Worm (Caenorhabditis elegans) whole organism, L3 larva: ENCODE data around the gene vit-2.

Experiments used
- ZK546.5 ChIP-seq: sonication (generic microtip); optimal IDR thresholded peaks from 2 replicates; lab custom pipeline; 2017; ENCODE audit warnings: missing biosample characterization, missing genetic modification characterization
- aly-2 ChIP-seq: fragments of 150-350 bp; optimal IDR thresholded peaks from 2 replicates; lab custom pipeline; 2014; ENCODE audit warnings: missing biosample characterization, missing genetic modification characterization
- ama-1 ChIP-seq: fragments of 150-350 bp; optimal IDR thresholded peaks from 2 replicates; lab custom pipeline; 2018
- ceh-16 ChIP-seq: sonication (generic microtip); optimal IDR thresholded peaks from 2 replicates; lab custom pipeline; 2017; ENCODE audit warnings: missing biosample characterization, missing genetic modification characterization
- ceh-82 ChIP-seq: fragments of 150-350 bp; optimal IDR thresholded peaks from 2 replicates; lab custom pipeline; 2014; ENCODE audit warnings: missing biosample characterization, missing genetic modification characterization
- ceh-9 ChIP-seq: sonication (generic microtip); optimal IDR thresholded peaks from 2 replicates; lab custom pipeline; 2018; ENCODE audit warnings: missing biosample characterization, missing genetic modification characterization
- egl-27 ChIP-seq: sonication (generic microtip); optimal IDR thresholded peaks from 4 replicates; lab custom pipeline; 2017; ENCODE audit warnings: missing biosample characterization, missing genetic modification reagents, missing genetic modification characterization
- egl-5 ChIP-seq: fragments of 150-350 bp; optimal IDR thresholded peaks from 2 replicates; lab custom pipeline; 2017; ENCODE audit warnings: missing biosample characterization, missing genetic modification reagents, missing genetic modification characterization, inconsistent platforms
- elt-1 ChIP-seq: fragments of 150-350 bp; optimal IDR thresholded peaks from 2 replicates; lab custom pipeline; 2014; ENCODE audit warnings: missing biosample characterization, missing genetic modification characterization
- fkh-2 ChIP-seq: fragments of 150-350 bp; optimal IDR thresholded peaks from 2 replicates; lab custom pipeline; 2014; ENCODE audit warnings: missing biosample characterization, missing genetic modification reagents, missing genetic modification characterization
- fos-1 ChIP-seq: fragments of 150-350 bp; optimal IDR thresholded peaks from 2 replicates; lab custom pipeline; 2014; ENCODE audit warnings: missing biosample characterization, missing genetic modification characterization
- hmg-11 ChIP-seq: sonication (generic microtip); optimal IDR thresholded peaks from 2 replicates; lab custom pipeline; 2016; ENCODE audit warnings: missing genetic modification characterization, missing compliant biosample characterization
- lin-39 ChIP-seq: fragments of 150-350 bp; optimal IDR thresholded peaks from 2 replicates; lab custom pipeline; 2018; ENCODE audit warnings: missing biosample characterization, missing genetic modification reagents, missing genetic modification characterization
- lsy-12 ChIP-seq: sonication (generic microtip); optimal IDR thresholded peaks from 2 replicates; lab custom pipeline; 2016; ENCODE audit warnings: mild to moderate bottlenecking, missing genetic modification characterization, missing compliant biosample characterization
- mml-1 ChIP-seq: fragments of 150-350 bp; sonication (generic microtip); optimal IDR thresholded peaks from 3 replicates; lab custom pipeline; 2014; ENCODE audit warnings: missing biosample characterization, missing genetic modification characterization
- nfya-1 ChIP-seq: sonication (generic microtip); optimal IDR thresholded peaks from 2 replicates; lab custom pipeline; 2017; ENCODE audit warnings: missing genetic modification characterization, mild to moderate bottlenecking, missing compliant biosample characterization, antibody characterized with exemption, moderate library complexity; ENCODE audit not compliant: insufficient read depth
- nhr-11 ChIP-seq: fragments of 150-350 bp; optimal IDR thresholded peaks from 2 replicates; lab custom pipeline; 2014; ENCODE audit warnings: missing biosample characterization, missing genetic modification characterization
- nhr-23 ChIP-seq: fragments of 150-350 bp; optimal IDR thresholded peaks from 2 replicates; lab custom pipeline; 2014; ENCODE audit warnings: missing biosample characterization, missing genetic modification reagents, missing genetic modification characterization
- nhr-237 ChIP-seq: fragments of 150-350 bp; optimal IDR thresholded peaks from 2 replicates; lab custom pipeline; 2014; ENCODE audit warnings: missing biosample characterization, missing genetic modification characterization
- nhr-25 ChIP-seq: sonication (generic microtip); optimal IDR thresholded peaks from 2 replicates; lab custom pipeline; 2017; ENCODE audit warnings: missing biosample characterization, missing genetic modification characterization
- nhr-28 ChIP-seq: fragments of 150-350 bp; optimal IDR thresholded peaks from 2 replicates; lab custom pipeline; 2014; ENCODE audit warnings: missing biosample characterization, missing genetic modification characterization
- nhr-43 ChIP-seq: sonication (generic microtip); optimal IDR thresholded peaks from 2 replicates; lab custom pipeline; 2016; ENCODE audit warnings: mild to moderate bottlenecking, missing genetic modification characterization, missing compliant biosample characterization; ENCODE audit not compliant: poor library complexity, severe bottlenecking
- nhr-67 ChIP-seq: fragments of 150-350 bp; optimal IDR thresholded peaks from 2 replicates; lab custom pipeline; 2014; ENCODE audit warnings: missing biosample characterization, missing genetic modification characterization
- nhr-77 ChIP-seq: fragments of 150-350 bp; optimal IDR thresholded peaks from 2 replicates; lab custom pipeline; 2014; ENCODE audit warnings: missing biosample characterization, missing genetic modification characterization
- pha-4 ChIP-seq: fragments of 150-350 bp; optimal IDR thresholded peaks from 2 replicates; lab custom pipeline; 2014; ENCODE audit warnings: missing biosample characterization, missing genetic modification reagents, missing genetic modification characterization
- pqm-1 ChIP-seq: fragments of 150-350 bp; optimal IDR thresholded peaks from 2 replicates; lab custom pipeline; 2017; ENCODE audit warnings: missing biosample characterization, missing genetic modification characterization, inconsistent platforms
- sea-2 ChIP-seq: fragments of 150-350 bp; sonication (generic microtip); optimal IDR thresholded peaks from 4 replicates; lab custom pipeline; 2014; ENCODE audit warnings: missing biosample characterization, missing genetic modification reagents, missing genetic modification characterization
- skn-1 ChIP-seq: fragments of 150-350 bp; optimal IDR thresholded peaks from 2 replicates; lab custom pipeline; 2014; ENCODE audit warnings: missing biosample characterization, missing genetic modification characterization
- unc-39 ChIP-seq: sonication (generic microtip); optimal IDR thresholded peaks from 4 replicates; lab custom pipeline; 2017; ENCODE audit warnings: missing biosample characterization, missing genetic modification characterization
- ztf-4 ChIP-seq: fragments of 150-350 bp; optimal IDR thresholded peaks from 2 replicates; lab custom pipeline; 2014; ENCODE audit warnings: missing biosample characterization, missing genetic modification characterization

The vit-2 gene

ce11 chrX:5135548-5135947, 34.7 kb downstream of the vit-2 start:
- TF ChIP-seq nhr-67 (no peak), ZK546.5 (tag; lab: Kevin White, UChicago) (no peak), egl-27 (tag; lab: Kevin White, UChicago) (no peak), ama-1 (peak; percentile 0), hmg-11 (tag; lab: Kevin White, UChicago) (no peak), nhr-28 (tag; lab: Kevin White, UChicago) (no peak), nhr-25 (tag; lab: Kevin White, UChicago) (peak; percentile 24)
- TF ChIP-seq, all 47 proteins: peak for 2

- no peak for TF ChIP-seq fkh-2 (tag; lab: Kevin White, UChicago)
- TF ChIP-seq elt-1 (tag; lab: Kevin White, UChicago): peak; percentile 8
- TF ChIP-seq egl-27 (tag; lab: Kevin White, UChicago): no peak
- TF ChIP-seq aly-2 (tag; lab: Kevin White, UChicago): no peak
- TF ChIP-seq mml-1 (tag; lab: Kevin White, UChicago): no peak
- no peak for TF ChIP-seq nhr-11 (tag; lab: Kevin White, UChicago)
- peak; percentile 57 for TF ChIP-seq nhr-25 (tag; lab: Kevin White, UChicago)
- no peak for TF ChIP-seq pqm-1
- no peak for TF ChIP-seq nhr-28 (tag; lab: Kevin White, UChicago)
- TF ChIP-seq, all 47 proteins: peak for 2
Observed at ce11 chrX:5137716-5138470, 37.1 kb downstream of the vit-2 start.

ce11 chrX:5140177-5140576, 39.3 kb downstream of the vit-2 start:
- TF ChIP-seq nhr-77 (tag; lab: Kevin White, UChicago): no peak
- no peak for TF ChIP-seq lin-39
- no peak for TF ChIP-seq unc-39 (tag; lab: Kevin White, UChicago)
- TF ChIP-seq nhr-237: no peak
- TF ChIP-seq pqm-1: no peak
- peak; percentile 43 for TF ChIP-seq nfya-1 (tag; lab: Kevin White, UChicago)
- TF ChIP-seq lsy-12 (tag; lab: Kevin White, UChicago): no peak
- TF ChIP-seq hmg-11 (tag; lab: Kevin White, UChicago): peak; percentile 76
- no peak for TF ChIP-seq fkh-2 (tag; lab: Kevin White, UChicago)
- TF ChIP-seq aly-2 (tag; lab: Kevin White, UChicago): no peak

- TF ChIP-seq pha-4 (tag; lab: Kevin White, UChicago) (peak; percentile 88), ztf-4 (tag; lab: Kevin White, UChicago) (no peak), elt-1 (tag; lab: Kevin White, UChicago) (no peak)
- TF ChIP-seq, all 47 proteins: peak for 1
Observed at ce11 chrX:5142403-5142802, 41.6 kb downstream of the vit-2 start.

ce11 chrX:5147918-5148317, 47.1 kb downstream of the vit-2 start, which contains the start of gene C31H2.14:
Gene C31H2.14, plus strand, starts transcription at chrX:5148218.
- TF ChIP-seq ceh-16 (tag; lab: Kevin White, UChicago) (no peak), nhr-23 (peak; percentile 75), nhr-43 (peak; percentile 49), ceh-9 (no peak)
- TF ChIP-seq, all 47 proteins: peak for 2

- no peak for TF ChIP-seq nhr-43
- peak; percentile 84 for TF ChIP-seq nhr-23
- TF ChIP-seq ZK546.5 (tag; lab: Kevin White, UChicago): no peak
Observed at ce11 chrX:5150389-5150788, 49.5 kb downstream of the vit-2 start, which contains the start of gene dpy-8. Gene dpy-8, minus strand, starts transcription at chrX:5150476.

ce11 chrX:5151403-5151802, 50.6 kb downstream of the vit-2 start:
- TF ChIP-seq sea-2 (no peak), fos-1 (tag; lab: Kevin White, UChicago) (no peak), egl-5 (tag; lab: Kevin White, UChicago) (no peak), ceh-9 (no peak), lsy-12 (tag; lab: Kevin White, UChicago) (no peak), skn-1 (tag; lab: Kevin White, UChicago) (no peak), ceh-82 (tag; lab: Kevin White, UChicago) (no peak), egl-27 (tag; lab: Kevin White, UChicago) (no peak), nhr-25 (tag; lab: Kevin White, UChicago) (no peak), mml-1 (tag; lab: Kevin White, UChicago) (no peak)
- TF ChIP-seq, all 47 proteins: peak for 0
